Worm (Caenorhabditis elegans) whole organism, L3 larva: ENCODE results near the gene C23H3.5.

Experiments
- aly-2 ChIP-seq: fragments of 150-350 bp; optimal IDR thresholded peaks from 2 replicates; lab custom pipeline; 2014; ENCODE audit warnings: missing biosample characterization, missing genetic modification characterization
- elt-2 ChIP-seq: sonication (generic microtip); optimal IDR thresholded peaks from 2 replicates; lab custom pipeline; 2016; ENCODE audit warnings: missing genetic modification reagents, mild to moderate bottlenecking, missing genetic modification characterization, missing compliant biosample characterization
- fkh-10 ChIP-seq: sonication (generic microtip); optimal IDR thresholded peaks from 2 replicates; lab custom pipeline; 2017; ENCODE audit warnings: missing biosample characterization, missing genetic modification reagents, missing genetic modification characterization
- nfya-1 ChIP-seq: sonication (generic microtip); optimal IDR thresholded peaks from 2 replicates; lab custom pipeline; 2017; ENCODE audit warnings: missing genetic modification characterization, mild to moderate bottlenecking, missing compliant biosample characterization, antibody characterized with exemption, moderate library complexity; ENCODE audit not compliant: insufficient read depth

- TF ChIP-seq elt-2: no peak
- TF ChIP-seq fkh-10 (GFP tag; lab: Kevin White, UChicago): no peak
- TF ChIP-seq nfya-1 (tag; lab: Kevin White, UChicago): no peak
- no peak for TF ChIP-seq aly-2 (tag; lab: Kevin White, UChicago)
Observed at ce11 chrII:41914-42313, 5.5 kb upstream of the C23H3.5 start, which contains the start of gene F23F1.10.
